Worm (Caenorhabditis elegans) whole organism, late embryonic: ENCODE measurements around the gene F09F9.1.

ENCODE experiments used
- C38D4.7 ChIP-seq: fragments of 200-800 bp; sonication (Bioruptor generic); optimal IDR thresholded peaks from 2 replicates; lab custom pipeline; 2018; ENCODE audit warnings: mild to moderate bottlenecking, missing genetic modification characterization, moderate library complexity, missing compliant biosample characterization
- ama-1 ChIP-seq: fragments of 150-350 bp; optimal IDR thresholded peaks from 2 replicates; lab custom pipeline; 2014
- ceh-48 ChIP-seq: sonication (generic microtip); optimal IDR thresholded peaks from 2 replicates; lab custom pipeline; 2016; ENCODE audit warnings: missing genetic modification characterization, inconsistent platforms, missing compliant biosample characterization
- pag-3 ChIP-seq: sonication (generic microtip); optimal IDR thresholded peaks from 2 replicates; lab custom pipeline; 2016; ENCODE audit warnings: missing compliant biosample characterization, missing genetic modification characterization, borderline replicate concordance
- ref-2 ChIP-seq: sonication (generic microtip); optimal IDR thresholded peaks from 2 replicates; lab custom pipeline; 2016; ENCODE audit warnings: missing genetic modification characterization, missing compliant biosample characterization

- TF ChIP-seq pag-3 (tag; lab: Kevin White, UChicago): no peak
- TF ChIP-seq ama-1 (lab: Kevin White, UChicago): no peak
- no peak for TF ChIP-seq C38D4.7 (GFP tag; lab: Kevin White, UChicago)
- no peak for TF ChIP-seq ceh-48 (tag; lab: Kevin White, UChicago)
- TF ChIP-seq ref-2 (tag; lab: Kevin White, UChicago): no peak
Measured at ce11 chrX:4117626-4118025, 2.5 kb downstream of the F09F9.1 start, which contains the start of gene F09F9.5.
